Worm (Caenorhabditis elegans): ENCODE data around the gene cyp-33C5.

The cyp-33C5 gene

ce11 chrV:2218803-2219202 is 26.0 kb upstream of the cyp-33C5 start, which contains the start of gene nhr-56:
Gene nhr-56 (plus strand): TSS chrV:2219004.
- TF ChIP-seq elt-1 (tag; optimal IDR thresholded peaks at IDR 0.05), result no peak
- no peak for TF ChIP-seq unc-39 (tag; optimal IDR thresholded peaks at IDR 0.05)
- no peak for TF ChIP-seq nhr-76 (tag; optimal IDR thresholded peaks at IDR 0.05)
- TF ChIP-seq mml-1 (tag; optimal IDR thresholded peaks at IDR 0.05), result no peak
- no peak for TF ChIP-seq lin-39 (tag; optimal IDR thresholded peaks at IDR 0.05)
- no peak for TF ChIP-seq nhr-25 (tag; optimal IDR thresholded peaks at IDR 0.05)
- no peak for TF ChIP-seq R02D3.7 (tag; optimal IDR thresholded peaks at IDR 0.05)
- TF ChIP-seq nhr-28 (tag; optimal IDR thresholded peaks at IDR 0.05), result no peak
- no peak for TF ChIP-seq egl-27 (tag; optimal IDR thresholded peaks at IDR 0.05)
- TF ChIP-seq snpc-4 (tag; optimal IDR thresholded peaks at IDR 0.05), result no peak
- TF ChIP-seq nfya-1 (tag; optimal IDR thresholded peaks at IDR 0.05; ENCODE audit: insufficient read depth), result peak; percentile 16
- TF ChIP-seq fkh-10 (GFP tag; optimal IDR thresholded peaks at IDR 0.05), result no peak
- peak; percentile 14 for TF ChIP-seq nhr-43 (tag; optimal IDR thresholded peaks at IDR 0.05; ENCODE audit: poor library complexity, severe bottlenecking)
- TF ChIP-seq jun-1 (tag; optimal IDR thresholded peaks at IDR 0.05), result peak; percentile 5
- no peak for TF ChIP-seq unc-62 (GFP tag; optimal IDR thresholded peaks at IDR 0.05)
- no peak for TF ChIP-seq ceh-16 (tag; optimal IDR thresholded peaks at IDR 0.05)
- TF ChIP-seq elt-2 (tag; optimal IDR thresholded peaks at IDR 0.05), result peak; percentile 64
- TF ChIP-seq pqm-1 (tag; optimal IDR thresholded peaks at IDR 0.05), result peak; percentile 56
- TF ChIP-seq pha-4 (tag; optimal IDR thresholded peaks at IDR 0.05), result peak; percentile 98
- no peak for TF ChIP-seq tbx-2 (tag; optimal IDR thresholded peaks at IDR 0.05)
- no peak for TF ChIP-seq ama-1 (optimal IDR thresholded peaks at IDR 0.05)
- TF ChIP-seq egl-5 (tag; optimal IDR thresholded peaks at IDR 0.05), result no peak
- TF ChIP-seq nhr-237 (tag; optimal IDR thresholded peaks at IDR 0.05), result no peak
- no peak for TF ChIP-seq daf-12 (tag; optimal IDR thresholded peaks at IDR 0.05)
- no peak for TF ChIP-seq zag-1 (tag; optimal IDR thresholded peaks at IDR 0.05)
- no peak for TF ChIP-seq aly-2 (tag; optimal IDR thresholded peaks at IDR 0.05)
- TF ChIP-seq ztf-11 (tag; optimal IDR thresholded peaks at IDR 0.05), result no peak
- peak; percentile 69 for TF ChIP-seq nhr-23 (tag; optimal IDR thresholded peaks at IDR 0.05)
- TF ChIP-seq eor-1 (tag; optimal IDR thresholded peaks at IDR 0.05), result no peak
- TF ChIP-seq ZK546.5 (tag; optimal IDR thresholded peaks at IDR 0.05), result no peak
- TF ChIP-seq fkh-2 (tag; optimal IDR thresholded peaks at IDR 0.05), result no peak
- no peak for TF ChIP-seq nhr-11 (tag; optimal IDR thresholded peaks at IDR 0.05)
- no peak for TF ChIP-seq ceh-28 (tag; optimal IDR thresholded peaks at IDR 0.05)
- TF ChIP-seq skn-1 (tag; optimal IDR thresholded peaks at IDR 0.05), result no peak
- no peak for TF ChIP-seq lsy-12 (tag; optimal IDR thresholded peaks at IDR 0.05)
- TF ChIP-seq nhr-12 (tag; optimal IDR thresholded peaks at IDR 0.05), result no peak
- TF ChIP-seq elt-3 (tag; optimal IDR thresholded peaks at IDR 0.05), result no peak
- TF ChIP-seq fos-1 (tag; optimal IDR thresholded peaks at IDR 0.05), result no peak
- no peak for TF ChIP-seq lin-15B (tag; optimal IDR thresholded peaks at IDR 0.05)
- TF ChIP-seq nhr-67 (tag; optimal IDR thresholded peaks at IDR 0.05), result no peak
- TF ChIP-seq mdl-1 (tag; optimal IDR thresholded peaks at IDR 0.05), result no peak
- TF ChIP-seq ztf-4 (tag; optimal IDR thresholded peaks at IDR 0.05), result no peak
- TF ChIP-seq hmg-11 (tag; optimal IDR thresholded peaks at IDR 0.05), result no peak

ce11 chrV:2221764-2222163 is 23.0 kb upstream of the cyp-33C5 start, which contains the start of gene nhr-128:
Gene nhr-128 (plus strand): TSS chrV:2222064.
- TF ChIP-seq unc-39 (tag; optimal IDR thresholded peaks at IDR 0.05) (no peak), elt-3 (tag; optimal IDR thresholded peaks at IDR 0.05) (no peak), nhr-77 (tag; optimal IDR thresholded peaks at IDR 0.05) (no peak), daf-12 (tag; optimal IDR thresholded peaks at IDR 0.05) (no peak), nhr-67 (tag; optimal IDR thresholded peaks at IDR 0.05) (no peak)

- TF ChIP-seq hmg-11 (tag; optimal IDR thresholded peaks at IDR 0.05) (no peak), egl-27 (tag; optimal IDR thresholded peaks at IDR 0.05) (no peak), nhr-67 (tag; optimal IDR thresholded peaks at IDR 0.05) (no peak), sea-2 (GFP tag; optimal IDR thresholded peaks at IDR 0.05) (no peak), unc-62 (GFP tag; optimal IDR thresholded peaks at IDR 0.05) (no peak), elt-1 (tag; optimal IDR thresholded peaks at IDR 0.05) (no peak), mdl-1 (tag; optimal IDR thresholded peaks at IDR 0.05) (no peak), snpc-4 (tag; optimal IDR thresholded peaks at IDR 0.05) (no peak)
Measured at ce11 chrV:2225130-2225529, 19.7 kb upstream of the cyp-33C5 start, which contains the start of gene nhr-103. Gene nhr-103 (plus strand): TSS chrV:2225430.
